Worm (Caenorhabditis elegans) whole organism, late embryonic: ENCODE measurements around the gene Y54F10AM.6.

ENCODE experiments used
- C08G9.2 ChIP-seq: sonication (generic microtip); optimal IDR thresholded peaks from 2 replicates; lab custom pipeline; 2016; ENCODE audit warnings: mild to moderate bottlenecking, missing genetic modification characterization, moderate library complexity, missing compliant biosample characterization
- C38D4.7 ChIP-seq: fragments of 200-800 bp; sonication (Bioruptor generic); optimal IDR thresholded peaks from 2 replicates; lab custom pipeline; 2018; ENCODE audit warnings: mild to moderate bottlenecking, missing genetic modification characterization, moderate library complexity, missing compliant biosample characterization
- F13H6.1 ChIP-seq: sonication (generic microtip); optimal IDR thresholded peaks from 2 replicates; lab custom pipeline; 2016; ENCODE audit warnings: missing genetic modification characterization, missing compliant biosample characterization
- K02D7.2 ChIP-seq: sonication (generic microtip); optimal IDR thresholded peaks from 2 replicates; lab custom pipeline; 2017; ENCODE audit warnings: mild to moderate bottlenecking, missing genetic modification characterization, missing compliant biosample characterization
- Y22D7AL.16 ChIP-seq: sonication (generic microtip); optimal IDR thresholded peaks from 2 replicates; lab custom pipeline; 2016; ENCODE audit warnings: missing genetic modification characterization, missing compliant biosample characterization
- ama-1 ChIP-seq: fragments of 150-350 bp; optimal IDR thresholded peaks from 2 replicates; lab custom pipeline; 2014
- ceh-14 ChIP-seq: sonication (generic microtip); optimal IDR thresholded peaks from 2 replicates; lab custom pipeline; 2016; ENCODE audit warnings: missing genotype, missing genetic modification characterization, missing compliant biosample characterization
- ceh-19 ChIP-seq: fragments of 200-800 bp; sonication (Bioruptor generic); optimal IDR thresholded peaks from 2 replicates; lab custom pipeline; 2018; ENCODE audit warnings: mild to moderate bottlenecking, missing genetic modification characterization, missing compliant biosample characterization
- ceh-22 ChIP-seq: sonication (generic microtip); optimal IDR thresholded peaks from 2 replicates; lab custom pipeline; 2017; ENCODE audit warnings: missing biosample characterization, missing genetic modification characterization
- ceh-24 ChIP-seq: sonication (generic microtip); optimal IDR thresholded peaks from 2 replicates; lab custom pipeline; 2016; ENCODE audit warnings: mild to moderate bottlenecking, missing genetic modification characterization, missing compliant biosample characterization
- ceh-34 ChIP-seq: sonication (generic microtip); optimal IDR thresholded peaks from 2 replicates; lab custom pipeline; 2016; ENCODE audit warnings: mild to moderate bottlenecking, missing genetic modification characterization, missing compliant biosample characterization
- ceh-45 ChIP-seq: fragments of 200-800 bp; sonication (Bioruptor generic); IDR thresholded peaks from 2 replicates; pipeline ENCODE4 v1.3.6; 2022; ENCODE audit warnings: missing genetic modification reagents, missing genetic modification characterization, missing compliant biosample characterization
- ceh-6 ChIP-seq: fragments of 200-800 bp; sonication (Bioruptor generic); optimal IDR thresholded peaks from 2 replicates; lab custom pipeline; 2018; ENCODE audit warnings: mild to moderate bottlenecking, missing genetic modification characterization, missing compliant biosample characterization
- ceh-9 ChIP-seq: sonication (generic microtip); optimal IDR thresholded peaks from 2 replicates; lab custom pipeline; 2016; ENCODE audit warnings: mild to moderate bottlenecking, missing genetic modification characterization, inconsistent platforms, missing compliant biosample characterization
- dmd-4 ChIP-seq: sonication (generic microtip); optimal IDR thresholded peaks from 2 replicates; lab custom pipeline; 2016; ENCODE audit warnings: borderline replicate concordance, missing genetic modification characterization, missing compliant biosample characterization
- dve-1 ChIP-seq: sonication (generic microtip); optimal IDR thresholded peaks from 2 replicates; lab custom pipeline; 2017; ENCODE audit warnings: antibody characterized with exemption, mild to moderate bottlenecking, missing genetic modification characterization, missing compliant biosample characterization
- ets-4 ChIP-seq: sonication (generic microtip); optimal IDR thresholded peaks from 2 replicates; lab custom pipeline; 2016; ENCODE audit warnings: missing genetic modification characterization, missing compliant biosample characterization
- eyg-1 ChIP-seq: sonication (generic microtip); optimal IDR thresholded peaks from 2 replicates; lab custom pipeline; 2016; ENCODE audit warnings: missing genotype, missing genetic modification characterization, missing compliant biosample characterization
- fax-1 ChIP-seq: sonication (generic microtip); optimal IDR thresholded peaks from 2 replicates; lab custom pipeline; 2016; ENCODE audit warnings: missing genotype, missing genetic modification characterization, missing compliant biosample characterization
- fkh-10 ChIP-seq: fragments of 150-350 bp; optimal IDR thresholded peaks from 2 replicates; lab custom pipeline; 2014; ENCODE audit warnings: missing biosample characterization, missing genetic modification reagents, missing genetic modification characterization
- fkh-6 ChIP-seq: sonication (generic microtip); optimal IDR thresholded peaks from 2 replicates; lab custom pipeline; 2016; ENCODE audit warnings: missing genetic modification characterization, missing compliant biosample characterization
- hlh-13 ChIP-seq: fragments of 200-800 bp; sonication (Bioruptor generic); optimal IDR thresholded peaks from 2 replicates; lab custom pipeline; 2018; ENCODE audit warnings: mild to moderate bottlenecking, missing genetic modification characterization, missing compliant biosample characterization
- hlh-8 ChIP-seq: sonication (generic microtip); optimal IDR thresholded peaks from 2 replicates; lab custom pipeline; 2016; ENCODE audit warnings: missing genotype, missing genetic modification characterization, missing compliant biosample characterization
- lim-6 ChIP-seq: sonication (generic microtip); optimal IDR thresholded peaks from 2 replicates; lab custom pipeline; 2016; ENCODE audit warnings: missing genetic modification characterization, missing compliant biosample characterization
- madf-2 ChIP-seq: sonication (generic microtip); optimal IDR thresholded peaks from 2 replicates; lab custom pipeline; 2017; ENCODE audit warnings: missing genetic modification characterization, missing compliant biosample characterization
- mec-3 ChIP-seq: sonication (generic microtip); optimal IDR thresholded peaks from 2 replicates; lab custom pipeline; 2016; ENCODE audit warnings: borderline replicate concordance, missing genetic modification characterization, missing compliant biosample characterization
- nhr-232 ChIP-seq: sonication (generic microtip); optimal IDR thresholded peaks from 2 replicates; lab custom pipeline; 2016; ENCODE audit warnings: missing genetic modification characterization, missing compliant biosample characterization
- npax-4 ChIP-seq: sonication (generic microtip); optimal IDR thresholded peaks from 2 replicates; lab custom pipeline; 2016; ENCODE audit warnings: missing genetic modification characterization, missing compliant biosample characterization
- odd-2 ChIP-seq: sonication (generic microtip); optimal IDR thresholded peaks from 2 replicates; lab custom pipeline; 2017; ENCODE audit warnings: antibody characterized with exemption, mild to moderate bottlenecking, missing genetic modification characterization, missing compliant biosample characterization
- pag-3 ChIP-seq: sonication (generic microtip); optimal IDR thresholded peaks from 2 replicates; lab custom pipeline; 2016; ENCODE audit warnings: missing compliant biosample characterization, missing genetic modification characterization, borderline replicate concordance
- pax-1 ChIP-seq: fragments of 150-350 bp; optimal IDR thresholded peaks from 2 replicates; lab custom pipeline; 2014; ENCODE audit warnings: missing biosample characterization, missing genetic modification characterization
- pha-2 ChIP-seq: sonication (generic microtip); optimal IDR thresholded peaks from 2 replicates; lab custom pipeline; 2017; ENCODE audit warnings: mild to moderate bottlenecking, missing genetic modification characterization, missing compliant biosample characterization
- pha-4 ChIP-seq: fragments of 150-350 bp; optimal IDR thresholded peaks from 2 replicates; lab custom pipeline; 2018; ENCODE audit warnings: missing biosample characterization, missing genetic modification reagents, missing genetic modification characterization
- pqm-1 ChIP-seq: sonication (generic microtip); optimal IDR thresholded peaks from 2 replicates; lab custom pipeline; 2016; ENCODE audit warnings: missing genetic modification characterization, missing compliant biosample characterization
- pros-1 ChIP-seq: fragments of 150-350 bp; optimal IDR thresholded peaks from 2 replicates; lab custom pipeline; 2014; ENCODE audit warnings: missing biosample characterization, missing genetic modification reagents, missing genetic modification characterization
- sdc-2 ChIP-seq: sonication (generic microtip); optimal IDR thresholded peaks from 2 replicates; lab custom pipeline; 2016; ENCODE audit warnings: missing genotype, missing genetic modification characterization, missing compliant biosample characterization
- sox-4 ChIP-seq: sonication (generic microtip); optimal IDR thresholded peaks from 2 replicates; lab custom pipeline; 2017; ENCODE audit warnings: mild to moderate bottlenecking, missing genetic modification characterization, inconsistent platforms, missing compliant biosample characterization
- syd-9 ChIP-seq: sonication (generic microtip); optimal IDR thresholded peaks from 2 replicates; lab custom pipeline; 2016; ENCODE audit warnings: mild to moderate bottlenecking, missing genetic modification characterization, moderate library complexity, missing compliant biosample characterization
- unc-3 ChIP-seq, 2 experiments: fragments of 200-800 bp in 1 of 2; sonication (Bioruptor generic) in 1 of 2; sonication (generic microtip) in 1 of 2; conservative IDR thresholded peaks in 1 of 2; optimal IDR thresholded peaks in 1 of 2; 2 replicates each; pipeline versions ENCODE4 v1.3.6 to Lab custom; 2016 to 2022; ENCODE audit warnings: missing compliant biosample characterization in 2 of 2, missing genetic modification characterization in 2 of 2, missing genetic modification reagents in 1 of 2
- unc-42 ChIP-seq: sonication (generic microtip); optimal IDR thresholded peaks from 2 replicates; lab custom pipeline; 2016; ENCODE audit warnings: missing genotype, missing genetic modification characterization, missing compliant biosample characterization
- unc-55 ChIP-seq: sonication (generic microtip); optimal IDR thresholded peaks from 2 replicates; lab custom pipeline; 2017; ENCODE audit warnings: missing biosample characterization, missing genetic modification reagents, missing genetic modification characterization
- zip-5 ChIP-seq: sonication (generic microtip); optimal IDR thresholded peaks from 2 replicates; lab custom pipeline; 2016; ENCODE audit warnings: missing genetic modification characterization, missing compliant biosample characterization

Gene Y54F10AM.6

ce11 chrIII:2528621-2529113 lies 20.0 kb downstream of the Y54F10AM.6 start, which contains the start of the genes Y54F10AM.15, rbc-2 and ndua-8 (continued):
- TF ChIP-seq fkh-6 (tag; lab: Kevin White, UChicago) (no peak), sox-4 (tag; lab: Kevin White, UChicago) (no peak), nhr-232 (tag; lab: Kevin White, UChicago) (no peak), pax-1 (tag; lab: Kevin White, UChicago) (peak; percentile 59), syd-9 (no peak), ceh-14 (tag; lab: Kevin White, UChicago) (peak; percentile 10), mec-3 (tag; lab: Kevin White, UChicago) (no peak), ceh-22 (tag; lab: Kevin White, UChicago) (no peak), F13H6.1 (no peak), ets-4 (tag; lab: Kevin White, UChicago) (peak; percentile 28), dmd-4 (tag; lab: Kevin White, UChicago) (no peak), pros-1 (tag; lab: Kevin White, UChicago) (peak; percentile 8), fkh-10 (no peak), pag-3 (tag; lab: Kevin White, UChicago) (no peak), fax-1 (tag; lab: Kevin White, UChicago) (no peak), ama-1 (lab: Kevin White, UChicago) (no peak), Y22D7AL.16 (tag; lab: Kevin White, UChicago) (no peak), ceh-6 (no peak), unc-3 (GFP tag; conservative IDR thresholded peaks at IDR 0.05; lab: Robert Waterston, UW) (no peak), unc-3 (tag; optimal IDR thresholded peaks at IDR 0.05; lab: Kevin White, UChicago) (no peak), dve-1 (tag; lab: Kevin White, UChicago) (peak; percentile 50), lim-6 (tag; lab: Kevin White, UChicago) (no peak), hlh-8 (tag; lab: Kevin White, UChicago) (no peak), zip-5 (tag; lab: Kevin White, UChicago) (no peak), sdc-2 (no peak), ceh-19 (GFP tag; lab: Kevin White, UChicago) (no peak), odd-2 (tag; lab: Kevin White, UChicago) (no peak), madf-2 (tag; lab: Kevin White, UChicago) (no peak), hlh-13 (GFP tag; lab: Kevin White, UChicago) (no peak), ceh-34 (peak; percentile 17), ceh-24 (no peak), npax-4 (tag; lab: Kevin White, UChicago) (no peak), pha-2 (no peak), pha-4 (tag; lab: Kevin White, UChicago) (no peak), eyg-1 (tag; lab: Kevin White, UChicago) (no peak), ceh-45 (GFP tag; lab: Robert Waterston, UW) (no peak), C38D4.7 (GFP tag; lab: Kevin White, UChicago) (no peak), K02D7.2 (tag; lab: Kevin White, UChicago) (no peak), C08G9.2 (tag; lab: Kevin White, UChicago) (no peak), pqm-1 (tag; lab: Kevin White, UChicago) (no peak), unc-55 (GFP tag; lab: Kevin White, UChicago) (peak; percentile 48), ceh-9 (tag; lab: Kevin White, UChicago) (no peak), unc-42 (peak; percentile 23)
- TF ChIP-seq, all 69 proteins: peak for 17

ce11 chrIII:2530313-2530712 lies 21.7 kb downstream of the Y54F10AM.6 start, which contains the start of gene cone-1:
TSS of gene cone-1 (plus strand) at chrIII:2530613.
- TF ChIP-seq syd-9 (no peak), mec-3 (tag; lab: Kevin White, UChicago) (no peak)
